Fruit fly (Drosophila melanogaster) whole organism, embryonic: Measurements from ENCODE around the gene yin.

Experiments
- C15 ChIP-seq: fragments of 200-800 bp; sonication (Bioruptor generic); IDR thresholded peaks from 3 replicates; pipeline ENCODE4 v1.3.6; 2022; ENCODE audit warnings: missing biosample characterization, missing genetic modification characterization
- CG10979 ChIP-seq: fragments of 200-800 bp; sonication (Bioruptor generic); optimal IDR thresholded peaks from 2 replicates; lab custom pipeline; 2018; ENCODE audit warnings: missing biosample characterization, mild to moderate bottlenecking, missing genetic modification characterization, moderate library complexity
- CG11247 ChIP-seq: fragments of 200-800 bp; sonication (Bioruptor generic); IDR thresholded peaks from 2 replicates; pipeline ENCODE4 v1.3.6; 2022; ENCODE audit warnings: missing biosample characterization, missing genetic modification characterization
- CG11695 ChIP-seq: fragments of 200-800 bp; sonication (Bioruptor generic); IDR thresholded peaks from 3 replicates; pipeline ENCODE4 v1.3.6; 2022; ENCODE audit warnings: missing biosample characterization, missing genetic modification characterization
- CG12299 ChIP-seq: fragments of 200-800 bp; sonication (Bioruptor generic); optimal IDR thresholded peaks from 2 replicates; lab custom pipeline; 2018; ENCODE audit warnings: missing biosample characterization, mild to moderate bottlenecking, missing genetic modification characterization
- CG13894 ChIP-seq: fragments of 200-800 bp; sonication (Bioruptor generic); optimal IDR thresholded peaks from 3 replicates; lab custom pipeline; 2018; ENCODE audit warnings: missing biosample characterization, mild to moderate bottlenecking, missing genetic modification characterization, moderate library complexity
- CG14014 ChIP-seq: fragments of 200-800 bp; sonication (Bioruptor generic); IDR thresholded peaks from 2 replicates; pipeline ENCODE4 v1.3.6; 2022; ENCODE audit warnings: missing biosample characterization, missing genetic modification characterization
- CG14050 ChIP-seq: fragments of 200-800 bp; sonication (Bioruptor generic); IDR thresholded peaks from 3 replicates; pipeline ENCODE4 v1.3.6; 2022; ENCODE audit warnings: missing biosample characterization, missing genetic modification characterization
- CG18262 ChIP-seq: fragments of 200-800 bp; optimal IDR thresholded peaks from 3 replicates; lab custom pipeline; 2019; ENCODE audit warnings: missing biosample characterization, mild to moderate bottlenecking, missing genetic modification characterization, moderate library complexity
- CG1832 ChIP-seq: fragments of 200-800 bp; sonication (Bioruptor generic); optimal IDR thresholded peaks from 2 replicates; lab custom pipeline; 2017; ENCODE audit warnings: missing biosample characterization, mild to moderate bottlenecking, missing genetic modification characterization, inconsistent platforms
- CG18476 ChIP-seq: fragments of 200-800 bp; sonication (Bioruptor generic); optimal IDR thresholded peaks from 2 replicates; lab custom pipeline; 2016; ENCODE audit warnings: missing biosample characterization, mild to moderate bottlenecking, missing genetic modification characterization
- CG2202 ChIP-seq: fragments of 200-800 bp; sonication (Bioruptor generic); optimal IDR thresholded peaks from 2 replicates; lab custom pipeline; 2018; ENCODE audit warnings: missing biosample characterization, mild to moderate bottlenecking, missing genetic modification characterization
- CG34376 ChIP-seq: fragments of 200-800 bp; sonication (Bioruptor generic); optimal IDR thresholded peaks from 2 replicates; lab custom pipeline; 2018; ENCODE audit warnings: missing biosample characterization, mild to moderate bottlenecking, missing genetic modification characterization
- CG4617 ChIP-seq: fragments of 200-800 bp; sonication (Bioruptor generic); optimal IDR thresholded peaks from 3 replicates; lab custom pipeline; 2016; ENCODE audit warnings: missing biosample characterization, missing genetic modification characterization, borderline replicate concordance
- CG4730 ChIP-seq: fragments of 200-800 bp; sonication (Bioruptor generic); IDR thresholded peaks from 2 replicates; pipeline ENCODE4 v1.3.6; 2022; ENCODE audit warnings: missing biosample characterization, missing genetic modification characterization
- CG7357 ChIP-seq: fragments of 200-800 bp; sonication (Bioruptor generic); IDR thresholded peaks from 3 replicates; pipeline ENCODE4 v1.3.6; 2022; ENCODE audit warnings: missing biosample characterization, missing genetic modification characterization
- CG7987 ChIP-seq: fragments of 200-800 bp; sonication (Bioruptor generic); optimal IDR thresholded peaks from 2 replicates; lab custom pipeline; 2018; ENCODE audit warnings: missing biosample characterization, mild to moderate bottlenecking, missing genetic modification characterization, moderate library complexity
- CG8281 ChIP-seq: fragments of 200-800 bp; sonication (Bioruptor generic); optimal IDR thresholded peaks from 2 replicates; lab custom pipeline; 2018; ENCODE audit warnings: missing biosample characterization, mild to moderate bottlenecking, missing genetic modification characterization, moderate library complexity
- CG8290 ChIP-seq, 3 experiments: fragments of 200-800 bp; sonication (Bioruptor generic); optimal IDR thresholded peaks; 2 replicates each; lab custom pipeline; 2016 to 2019; ENCODE audit warnings: missing biosample characterization in 3 of 3, missing genetic modification characterization in 3 of 3, mild to moderate bottlenecking in 2 of 3, moderate library complexity in 1 of 3
- CG8478 ChIP-seq: fragments of >200 bp; optimal IDR thresholded peaks from 2 replicates; lab custom pipeline; 2018
- D19B ChIP-seq: fragments of 200-800 bp; sonication (Bioruptor generic); optimal IDR thresholded peaks from 2 replicates; lab custom pipeline; 2017; ENCODE audit warnings: missing biosample characterization, mild to moderate bottlenecking, missing genetic modification characterization
- Dbx ChIP-seq: fragments of 200-800 bp; sonication (Bioruptor generic); IDR thresholded peaks from 3 replicates; pipeline ENCODE4 v1.3.6; 2022; ENCODE audit warnings: missing biosample characterization, missing genetic modification characterization
- Fer3 ChIP-seq: fragments of 200-800 bp; sonication (Bioruptor generic); optimal IDR thresholded peaks from 2 replicates; lab custom pipeline; 2018; ENCODE audit warnings: missing biosample characterization, mild to moderate bottlenecking, missing genetic modification characterization, moderate library complexity
- HLH4C ChIP-seq: fragments of 200-800 bp; sonication (Bioruptor generic); IDR thresholded peaks from 3 replicates; pipeline ENCODE4 v1.3.6; 2022; ENCODE audit warnings: missing biosample characterization, missing genetic modification characterization; ENCODE audit not compliant: partially characterized antibody
- Hmr ChIP-seq: fragments of 200-800 bp; sonication (Bioruptor generic); optimal IDR thresholded peaks from 3 replicates; lab custom pipeline; 2017; ENCODE audit warnings: mild to moderate bottlenecking, missing biosample characterization, missing genetic modification reagents, missing genetic modification characterization
- Mes4 ChIP-seq: fragments of 200-800 bp; sonication (Bioruptor generic); optimal IDR thresholded peaks from 2 replicates; lab custom pipeline; 2016; ENCODE audit warnings: missing biosample characterization, missing genetic modification characterization
- Myb ChIP-seq: fragments of 200-800 bp; sonication (Bioruptor generic); optimal IDR thresholded peaks from 2 replicates; lab custom pipeline; 2016; ENCODE audit warnings: missing biosample characterization, missing genetic modification characterization
- NC2α ChIP-seq: fragments of 200-800 bp; sonication (Bioruptor generic); optimal IDR thresholded peaks from 2 replicates; lab custom pipeline; 2016; ENCODE audit warnings: missing biosample characterization, missing genetic modification characterization
- Rfx ChIP-seq: fragments of 200-800 bp; sonication (Bioruptor generic); IDR thresholded peaks from 2 replicates; pipeline ENCODE4 v1.3.6; 2022; ENCODE audit warnings: missing biosample characterization, missing genetic modification characterization
- Side ChIP-seq: fragments of 200-800 bp; sonication (Bioruptor generic); optimal IDR thresholded peaks from 2 replicates; lab custom pipeline; 2016; ENCODE audit warnings: missing biosample characterization, missing genetic modification characterization
- Vsx1 ChIP-seq: fragments of 200-800 bp; sonication (Bioruptor generic); optimal IDR thresholded peaks from 2 replicates; lab custom pipeline; 2017; ENCODE audit warnings: missing biosample characterization, mild to moderate bottlenecking, missing genetic modification characterization, missing genetic modification reagents
- YL-1 ChIP-seq: fragments of 200-800 bp; sonication (Bioruptor generic); optimal IDR thresholded peaks from 3 replicates; lab custom pipeline; 2017; ENCODE audit warnings: missing biosample characterization, mild to moderate bottlenecking, missing genetic modification characterization
- al ChIP-seq: fragments of 200-800 bp; sonication (Bioruptor generic); IDR thresholded peaks from 2 replicates; pipeline ENCODE4 v1.3.6; 2022; ENCODE audit warnings: missing biosample characterization, missing genetic modification characterization
- btn ChIP-seq: fragments of 200-800 bp; sonication (Bioruptor generic); optimal IDR thresholded peaks from 2 replicates; lab custom pipeline; 2016; ENCODE audit warnings: missing biosample characterization, missing genetic modification characterization
- corto ChIP-seq: fragments of 200-800 bp; sonication (Bioruptor generic); optimal IDR thresholded peaks from 2 replicates; lab custom pipeline; 2016; ENCODE audit warnings: missing biosample characterization, mild to moderate bottlenecking, missing genetic modification characterization, moderate library complexity
- crc ChIP-seq: fragments of 200-800 bp; sonication (Bioruptor generic); optimal IDR thresholded peaks from 2 replicates; lab custom pipeline; 2016; ENCODE audit warnings: missing biosample characterization, missing genetic modification characterization
- da ChIP-seq: fragments of 200-800 bp; sonication (Bioruptor generic); optimal IDR thresholded peaks from 2 replicates; lab custom pipeline; 2016; ENCODE audit warnings: missing biosample characterization, missing genetic modification characterization
- ftz-f1 ChIP-seq: fragments of 200-800 bp; sonication (Bioruptor generic); optimal IDR thresholded peaks from 2 replicates; lab custom pipeline; 2016; ENCODE audit warnings: missing biosample characterization, missing genetic modification characterization
- kni ChIP-seq: fragments of 200-800 bp; sonication (Bioruptor generic); optimal IDR thresholded peaks from 3 replicates; lab custom pipeline; 2017; ENCODE audit warnings: mild to moderate bottlenecking, missing biosample characterization, missing genetic modification reagents, missing genetic modification characterization
- mirr ChIP-seq: fragments of 200-800 bp; sonication (Bioruptor generic); optimal IDR thresholded peaks from 3 replicates; lab custom pipeline; 2018; ENCODE audit warnings: missing biosample characterization, mild to moderate bottlenecking, missing genetic modification characterization
- phol ChIP-seq: fragments of 200-800 bp; sonication (Bioruptor generic); optimal IDR thresholded peaks from 3 replicates; lab custom pipeline; 2018; ENCODE audit warnings: missing biosample characterization, mild to moderate bottlenecking, missing genetic modification characterization, moderate library complexity
- rib ChIP-seq: fragments of 200-800 bp; sonication (Bioruptor generic); IDR thresholded peaks from 2 replicates; pipeline ENCODE4 v1.3.6; 2022; ENCODE audit warnings: missing biosample characterization, missing genetic modification characterization
- shn ChIP-seq: fragments of 200-800 bp; sonication (Bioruptor generic); optimal IDR thresholded peaks from 3 replicates; lab custom pipeline; 2016; ENCODE audit warnings: missing biosample characterization, missing genetic modification characterization
- sisA ChIP-seq: fragments of 200-800 bp; sonication (Bioruptor generic); IDR thresholded peaks from 2 replicates; pipeline ENCODE4 v1.3.6; 2022; ENCODE audit warnings: missing biosample characterization, missing genetic modification characterization
- slbo ChIP-seq: fragments of 200-800 bp; sonication (Bioruptor generic); IDR thresholded peaks from 2 replicates; pipeline ENCODE4 v1.3.6; 2022; ENCODE audit warnings: missing biosample characterization, missing genetic modification characterization
- sqz ChIP-seq: fragments of 200-800 bp; sonication (Bioruptor generic); optimal IDR thresholded peaks from 3 replicates; lab custom pipeline; 2018; ENCODE audit warnings: missing biosample characterization, mild to moderate bottlenecking, missing genetic modification characterization
- stc ChIP-seq: fragments of 200-800 bp; sonication (Bioruptor generic); IDR thresholded peaks from 2 replicates; pipeline ENCODE4 v1.3.6; 2022; ENCODE audit warnings: missing biosample characterization, missing genetic modification characterization
- stwl ChIP-seq: fragments of 200-800 bp; sonication (Bioruptor generic); optimal IDR thresholded peaks from 3 replicates; lab custom pipeline; 2018; ENCODE audit warnings: missing biosample characterization, mild to moderate bottlenecking, missing genetic modification characterization, moderate library complexity
- tin ChIP-seq: fragments of 200-800 bp; sonication (Bioruptor generic); optimal IDR thresholded peaks from 3 replicates; lab custom pipeline; 2016; ENCODE audit warnings: missing biosample characterization, missing genetic modification characterization
- zfh1 ChIP-seq: fragments of 200-800 bp; sonication (Bioruptor generic); IDR thresholded peaks from 3 replicates; pipeline ENCODE4 v1.3.6; 2022; ENCODE audit warnings: missing biosample characterization, missing genetic modification characterization

Gene yin

DNA sequence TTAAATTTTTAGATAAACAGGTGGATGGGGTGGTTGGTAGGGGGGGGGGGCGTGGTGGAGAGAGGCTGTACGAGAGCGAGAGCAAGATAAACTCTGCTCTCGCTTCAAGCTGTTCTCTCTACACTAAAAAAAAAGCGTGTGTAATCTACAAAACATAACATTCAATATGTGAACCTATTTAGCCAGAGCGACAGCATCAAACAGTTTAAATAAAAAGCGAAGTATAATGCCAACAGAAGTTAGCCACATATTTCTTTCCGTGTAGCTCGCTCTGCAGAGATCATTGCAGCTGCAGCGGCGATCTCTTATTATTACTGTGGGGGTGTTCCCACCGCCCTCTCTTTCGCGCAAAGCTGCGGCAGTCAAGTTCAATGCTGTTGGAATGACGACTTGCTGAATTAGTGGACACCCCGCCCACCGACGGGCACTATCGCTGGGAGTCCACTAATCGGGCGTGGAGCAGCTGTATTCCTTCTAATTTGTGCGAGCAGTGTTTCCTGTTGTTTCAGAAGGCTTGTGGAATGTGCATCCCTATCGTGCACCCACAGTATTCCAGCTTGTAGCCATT, 3.2 kb downstream of the yin start, which contains the start of gene CG2930 (continued):
- TF ChIP-seq btn (peak; percentile 84), CG4617 (GFP tag; lab: Kevin White, UChicago) (peak; percentile 30), CG12299 (peak; percentile 17), Myb (peak; percentile 54), sisA (peak; percentile 90), rib (GFP tag; lab: Robert Waterston, UW) (no peak), sqz (GFP tag; lab: Kevin White, UChicago) (peak; percentile 62), tin (peak; percentile 86), phol (tag; lab: Kevin White, UChicago) (peak; percentile 85), Mes4 (peak; percentile 82), Side (peak; percentile 62), Hmr (GFP tag; lab: Kevin White, UChicago) (peak; percentile 64), CG7357 (GFP tag; lab: Robert Waterston, UW) (peak; percentile 78; the same call in 2 of the 3 replicates), al (GFP tag; lab: Robert Waterston, UW) (peak; percentile 47; the same call in 1 of the 2 replicates), CG1832 (GFP tag; lab: Kevin White, UChicago) (no peak), kni (no peak), CG14050 (GFP tag; lab: Robert Waterston, UW) (peak; percentile 89), YL-1 (GFP tag; lab: Kevin White, UChicago) (peak; percentile 15), CG7987 (GFP tag; lab: Kevin White, UChicago) (peak; percentile 43), CG10979 (tag; lab: Kevin White, UChicago) (peak; percentile 88), CG8478 (lab: Kevin White, UChicago) (no peak), corto (GFP tag; lab: Kevin White, UChicago) (peak; percentile 68), zfh1 (peak; percentile 95), stc (GFP tag; lab: Robert Waterston, UW) (peak; percentile 89), Dbx (GFP tag; lab: Robert Waterston, UW) (peak; percentile 72; the same call in 2 of the 3 replicates), Vsx1 (GFP tag; lab: Kevin White, UChicago) (no peak), CG4730 (GFP tag; lab: Robert Waterston, UW) (peak; percentile 83), NC2α (GFP tag; lab: Kevin White, UChicago) (peak; percentile 67), CG8290 (GFP tag; optimal IDR thresholded peaks at IDR 0.05; lab: Kevin White, UChicago) (peak; percentile 51), CG8290 (tag; optimal IDR thresholded peaks at IDR 0.05; lab: Kevin White, UChicago) (peak in 1 of 2 experiments; percentile 81), CG8281 (tag; lab: Kevin White, UChicago) (peak; percentile 48), CG11695 (peak; percentile 85), CG2202 (tag; lab: Kevin White, UChicago) (peak; percentile 74), crc (GFP tag; lab: Kevin White, UChicago) (peak; percentile 57), da (GFP tag; lab: Kevin White, UChicago) (peak; percentile 57), Fer3 (tag; lab: Kevin White, UChicago) (peak; percentile 72), stwl (no peak), CG18262 (tag; lab: Kevin White, UChicago) (peak; percentile 82), CG34376 (GFP tag; lab: Kevin White, UChicago) (no peak), CG11247 (GFP tag; lab: Robert Waterston, UW) (peak; percentile 69), CG18476 (GFP tag; lab: Kevin White, UChicago) (peak; percentile 71), ftz-f1 (no peak), D19B (GFP tag; lab: Kevin White, UChicago) (peak; percentile 9), slbo (peak; percentile 85), C15 (GFP tag; lab: Robert Waterston, UW) (0 out of 3 replicates have a peak, but pooled peaks have one; percentile 19), mirr (GFP tag; lab: Kevin White, UChicago) (no peak), CG14014 (GFP tag; lab: Robert Waterston, UW) (peak; percentile 78), shn (GFP tag; lab: Kevin White, UChicago) (peak; percentile 73), CG13894 (tag; lab: Kevin White, UChicago) (no peak), Rfx (GFP tag; lab: Robert Waterston, UW) (peak; percentile 82), HLH4C (GFP tag; lab: Robert Waterston, UW) (no peak)
